Fruit fly (Drosophila melanogaster) whole organism, prepupa: ENCODE data around the gene Tat.

Experiments used
- Blimp-1 ChIP-seq: fragments of 200-800 bp; sonication (Bioruptor generic); optimal IDR thresholded peaks from 3 replicates; lab custom pipeline; 2017; ENCODE audit warnings: missing biosample characterization, missing genetic modification characterization, mild to moderate bottlenecking, moderate library complexity, missing genetic modification reagents
- CG10631 ChIP-seq: fragments of 200-800 bp; sonication (Bioruptor generic); optimal IDR thresholded peaks from 2 replicates; lab custom pipeline; 2016; ENCODE audit warnings: missing biosample characterization, missing genetic modification characterization
- CG10669 ChIP-seq: fragments of 200-800 bp; sonication (Bioruptor generic); optimal IDR thresholded peaks from 3 replicates; lab custom pipeline; 2018; ENCODE audit warnings: missing biosample characterization, mild to moderate bottlenecking, missing genetic modification characterization, moderate library complexity
- CG11902 ChIP-seq: fragments of 200-800 bp; sonication (Bioruptor generic); optimal IDR thresholded peaks from 3 replicates; lab custom pipeline; 2016; ENCODE audit warnings: missing biosample characterization, missing genetic modification characterization
- CG15336 ChIP-seq: fragments of 200-800 bp; sonication (Bioruptor generic); IDR thresholded peaks from 2 replicates; pipeline ENCODE4 v1.3.6; 2022; ENCODE audit warnings: missing biosample characterization, missing genetic modification characterization
- CG1621 ChIP-seq: fragments of 200-800 bp; sonication (Bioruptor generic); optimal IDR thresholded peaks from 3 replicates; lab custom pipeline; 2018; ENCODE audit warnings: missing biosample characterization, mild to moderate bottlenecking, missing genetic modification characterization
- CG3032 ChIP-seq: fragments of 200-800 bp; optimal IDR thresholded peaks from 2 replicates; lab custom pipeline; 2019; ENCODE audit warnings: missing biosample characterization, mild to moderate bottlenecking, missing genetic modification characterization, moderate library complexity
- CG31627 ChIP-seq: fragments of 200-800 bp; sonication (Bioruptor generic); optimal IDR thresholded peaks from 3 replicates; lab custom pipeline; 2016; ENCODE audit warnings: missing biosample characterization, missing genetic modification characterization
- CG32006 ChIP-seq: fragments of 200-800 bp; sonication (Bioruptor generic); optimal IDR thresholded peaks from 3 replicates; lab custom pipeline; 2017; ENCODE audit warnings: missing biosample characterization, mild to moderate bottlenecking, missing genetic modification characterization
- CG4318 ChIP-seq: fragments of 200-800 bp; sonication (Bioruptor generic); optimal IDR thresholded peaks from 3 replicates; lab custom pipeline; 2017; ENCODE audit warnings: missing biosample characterization, mild to moderate bottlenecking, missing genetic modification characterization
- CG6163 ChIP-seq: fragments of 200-800 bp; sonication (Bioruptor generic); IDR thresholded peaks from 3 replicates; pipeline ENCODE4 v1.3.6; 2022; ENCODE audit warnings: missing biosample characterization, missing genetic modification characterization
- CG6792 ChIP-seq: fragments of 200-800 bp; sonication (Bioruptor generic); optimal IDR thresholded peaks from 3 replicates; lab custom pipeline; 2016; ENCODE audit warnings: missing biosample characterization, missing genetic modification characterization
- CG6808 ChIP-seq: fragments of 200-800 bp; sonication (Bioruptor generic); optimal IDR thresholded peaks from 3 replicates; lab custom pipeline; 2017; ENCODE audit warnings: missing biosample characterization, missing genetic modification characterization, mild to moderate bottlenecking, moderate library complexity, missing genetic modification reagents
- CG6854 ChIP-seq: fragments of 200-800 bp; sonication (Bioruptor generic); optimal IDR thresholded peaks from 2 replicates; lab custom pipeline; 2017; ENCODE audit warnings: missing biosample characterization, mild to moderate bottlenecking, missing genetic modification characterization
- CG8119 ChIP-seq: fragments of 200-800 bp; sonication (Bioruptor generic); IDR thresholded peaks from 3 replicates; pipeline ENCODE4 v1.3.6; 2022; ENCODE audit warnings: missing biosample characterization, missing genetic modification characterization
- CG8319 ChIP-seq: fragments of 200-800 bp; sonication (Bioruptor generic); optimal IDR thresholded peaks from 3 replicates; lab custom pipeline; 2016; ENCODE audit warnings: missing biosample characterization, missing genetic modification characterization
- CG8632 ChIP-seq: fragments of 200-800 bp; sonication (Bioruptor generic); optimal IDR thresholded peaks from 3 replicates; lab custom pipeline; 2016; ENCODE audit warnings: missing biosample characterization, missing genetic modification characterization
- CG9139 ChIP-seq: fragments of 200-800 bp; sonication (Bioruptor generic); optimal IDR thresholded peaks from 3 replicates; lab custom pipeline; 2017; ENCODE audit warnings: missing biosample characterization, mild to moderate bottlenecking, missing genetic modification characterization
- Eip75B ChIP-seq: fragments of 200-800 bp; sonication (Bioruptor generic); optimal IDR thresholded peaks from 3 replicates; lab custom pipeline; 2016; ENCODE audit warnings: missing biosample characterization, missing genetic modification characterization
- Eip78C ChIP-seq: fragments of 200-800 bp; sonication (Bioruptor generic); peaks from one replicate; lab custom pipeline; 2016; ENCODE audit warnings: missing biosample characterization, missing genetic modification characterization
- Ets21C ChIP-seq: fragments of 200-800 bp; sonication (Bioruptor generic); optimal IDR thresholded peaks from 3 replicates; lab custom pipeline; 2016; ENCODE audit warnings: missing biosample characterization, missing genetic modification characterization
- Gug ChIP-seq: fragments of 200-800 bp; sonication (Bioruptor generic); IDR thresholded peaks from 2 replicates; pipeline ENCODE4 v1.3.6; 2022; ENCODE audit warnings: missing biosample characterization, missing genetic modification characterization
- Hr4 ChIP-seq: fragments of 200-800 bp; sonication (Bioruptor generic); optimal IDR thresholded peaks from 3 replicates; lab custom pipeline; 2016; ENCODE audit warnings: missing biosample characterization, missing genetic modification characterization
- Lpt ChIP-seq: fragments of 200-800 bp; sonication (Bioruptor generic); optimal IDR thresholded peaks from 3 replicates; lab custom pipeline; 2016; ENCODE audit warnings: missing biosample characterization, missing genetic modification characterization
- Met ChIP-seq: fragments of 200-800 bp; sonication (Bioruptor generic); optimal IDR thresholded peaks from 3 replicates; lab custom pipeline; 2016; ENCODE audit warnings: missing biosample characterization, missing genetic modification characterization
- OdsH ChIP-seq: fragments of 200-800 bp; sonication (Bioruptor generic); optimal IDR thresholded peaks from 3 replicates; lab custom pipeline; 2016; ENCODE audit warnings: missing biosample characterization, missing genetic modification characterization
- Smox ChIP-seq: fragments of 200-800 bp; sonication (Bioruptor generic); optimal IDR thresholded peaks from 3 replicates; lab custom pipeline; 2016; ENCODE audit warnings: missing biosample characterization, missing genetic modification characterization
- Sox102F ChIP-seq: fragments of 200-800 bp; sonication (Bioruptor generic); optimal IDR thresholded peaks from 2 replicates; lab custom pipeline; 2016; ENCODE audit warnings: missing biosample characterization, mild to moderate bottlenecking, missing genetic modification characterization
- Sox14 ChIP-seq: fragments of 200-800 bp; sonication (Bioruptor generic); optimal IDR thresholded peaks from 3 replicates; lab custom pipeline; 2016; ENCODE audit warnings: missing biosample characterization, missing genetic modification characterization
- achi ChIP-seq: fragments of 200-800 bp; sonication (Bioruptor generic); optimal IDR thresholded peaks from 3 replicates; lab custom pipeline; 2016; ENCODE audit warnings: missing biosample characterization, missing genetic modification characterization
- acj6 ChIP-seq: fragments of 200-800 bp; sonication (Bioruptor generic); optimal IDR thresholded peaks from 3 replicates; lab custom pipeline; 2016; ENCODE audit warnings: missing biosample characterization, missing genetic modification characterization
- cyc ChIP-seq: fragments of 200-800 bp; sonication (Bioruptor generic); optimal IDR thresholded peaks from 3 replicates; lab custom pipeline; 2016; ENCODE audit warnings: missing biosample characterization, missing genetic modification characterization
- dsx ChIP-seq: fragments of 200-800 bp; optimal IDR thresholded peaks from 3 replicates; lab custom pipeline; 2019; ENCODE audit warnings: missing biosample characterization, mild to moderate bottlenecking, missing genetic modification characterization, moderate library complexity; ENCODE audit not compliant: poor library complexity, severe bottlenecking
- eg ChIP-seq: fragments of 200-800 bp; sonication (Bioruptor generic); IDR thresholded peaks from 3 replicates; pipeline ENCODE4 v1.3.6; 2022; ENCODE audit warnings: missing biosample characterization, missing genetic modification characterization
- esn ChIP-seq: fragments of 200-800 bp; sonication (Bioruptor generic); optimal IDR thresholded peaks from 2 replicates; lab custom pipeline; 2016; ENCODE audit warnings: missing biosample characterization, mild to moderate bottlenecking, missing genetic modification characterization, moderate library complexity
- fd59A ChIP-seq: fragments of 200-800 bp; sonication (Bioruptor generic); optimal IDR thresholded peaks from 2 replicates; lab custom pipeline; 2017; ENCODE audit warnings: missing biosample characterization, mild to moderate bottlenecking, missing genetic modification characterization, missing genetic modification reagents
- fd85E ChIP-seq: fragments of 200-800 bp; sonication (Bioruptor generic); optimal IDR thresholded peaks from 3 replicates; lab custom pipeline; 2016; ENCODE audit warnings: missing biosample characterization, missing genetic modification characterization
- fkh ChIP-seq: fragments of 200-800 bp; sonication (Bioruptor generic); optimal IDR thresholded peaks from 3 replicates; lab custom pipeline; 2017; ENCODE audit warnings: missing biosample characterization, mild to moderate bottlenecking, missing genetic modification characterization, moderate library complexity
- lz ChIP-seq: fragments of 200-800 bp; sonication (Bioruptor generic); optimal IDR thresholded peaks from 3 replicates; lab custom pipeline; 2016; ENCODE audit warnings: missing biosample characterization, missing genetic modification characterization
- net ChIP-seq: fragments of 200-800 bp; sonication (Bioruptor generic); optimal IDR thresholded peaks from 3 replicates; lab custom pipeline; 2016; ENCODE audit warnings: missing biosample characterization, missing genetic modification characterization
- pdm3 ChIP-seq: fragments of 200-800 bp; sonication (Bioruptor generic); optimal IDR thresholded peaks from 3 replicates; lab custom pipeline; 2016; ENCODE audit warnings: missing biosample characterization, missing genetic modification characterization
- salr ChIP-seq, 2 experiments: fragments of 200-800 bp; sonication (Bioruptor generic); optimal IDR thresholded peaks; 3 replicates each; lab custom pipeline; 2016 to 2018; ENCODE audit warnings: missing biosample characterization in 2 of 2, missing genetic modification characterization in 2 of 2, mild to moderate bottlenecking in 1 of 2
- spab ChIP-seq: fragments of 200-800 bp; sonication (Bioruptor generic); optimal IDR thresholded peaks from 2 replicates; lab custom pipeline; 2017; ENCODE audit warnings: missing biosample characterization, mild to moderate bottlenecking, missing genetic modification characterization, missing genetic modification reagents
- ss ChIP-seq, 2 experiments: fragments of 200-800 bp; sonication (Bioruptor generic); optimal IDR thresholded peaks; 2 replicates in 1 of 2; 3 replicates in 1 of 2; lab custom pipeline; 2017 to 2018; ENCODE audit warnings: mild to moderate bottlenecking in 2 of 2, missing biosample characterization in 2 of 2, missing genetic modification characterization in 2 of 2, moderate library complexity in 1 of 2
- svp ChIP-seq: fragments of 200-800 bp; sonication (Bioruptor generic); peaks from one replicate; lab custom pipeline; 2016; ENCODE audit warnings: missing biosample characterization, missing genetic modification characterization
- topi ChIP-seq: fragments of 200-800 bp; sonication (Bioruptor generic); optimal IDR thresholded peaks from 3 replicates; lab custom pipeline; 2016; ENCODE audit warnings: missing biosample characterization, missing genetic modification characterization
- vri ChIP-seq: fragments of 200-800 bp; sonication (Bioruptor generic); optimal IDR thresholded peaks from 3 replicates; lab custom pipeline; 2016; ENCODE audit warnings: missing biosample characterization, mild to moderate bottlenecking, missing genetic modification characterization

Gene Tat

DNA sequence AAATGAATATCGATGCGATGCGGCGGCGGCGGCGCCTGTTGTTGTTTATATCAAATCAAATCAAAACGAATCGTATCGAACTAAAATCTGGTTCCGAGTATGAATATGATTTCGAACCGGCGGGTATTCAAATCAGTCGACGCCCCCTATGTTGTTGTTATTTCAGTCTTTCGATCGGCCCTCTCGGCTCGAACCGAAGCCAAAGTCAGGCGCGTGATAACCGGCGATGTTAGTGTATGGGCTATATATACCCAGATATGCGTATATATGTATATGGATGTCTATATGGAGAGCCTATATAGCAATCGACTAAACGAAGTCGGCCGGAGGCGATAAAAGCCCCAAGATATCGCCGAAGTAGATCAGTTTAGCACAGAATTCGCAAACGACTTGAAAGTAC, at the start of gene Tat, which contains the start of gene CG46317:
Gene Tat (plus strand): TSS at position 361 of the 400 bp plus-strand sequence.
Gene CG46317 (plus strand): TSS at position 361 of the 400 bp plus-strand sequence.
- TF ChIP-seq CG11902 (no peak), CG6163 (no peak), CG15336 (GFP tag; lab: Robert Waterston, UW) (no peak), OdsH (GFP tag; lab: Kevin White, UChicago) (no peak), CG9139 (no peak), fd85E (GFP tag; lab: Kevin White, UChicago) (no peak), fd59A (no peak), Met (GFP tag; lab: Kevin White, UChicago) (no peak), Blimp-1 (GFP tag; lab: Kevin White, UChicago) (no peak), CG8319 (no peak), CG6854 (no peak), CG10631 (GFP tag; lab: Kevin White, UChicago) (no peak), Gug (GFP tag; lab: Robert Waterston, UW) (no peak), net (GFP tag; lab: Kevin White, UChicago) (no peak), svp (no peak), Ets21C (no peak), CG10669 (GFP tag; lab: Kevin White, UChicago) (no peak), achi (GFP tag; lab: Kevin White, UChicago) (no peak), lz (GFP tag; lab: Kevin White, UChicago) (no peak), Lpt (no peak)

DNA sequence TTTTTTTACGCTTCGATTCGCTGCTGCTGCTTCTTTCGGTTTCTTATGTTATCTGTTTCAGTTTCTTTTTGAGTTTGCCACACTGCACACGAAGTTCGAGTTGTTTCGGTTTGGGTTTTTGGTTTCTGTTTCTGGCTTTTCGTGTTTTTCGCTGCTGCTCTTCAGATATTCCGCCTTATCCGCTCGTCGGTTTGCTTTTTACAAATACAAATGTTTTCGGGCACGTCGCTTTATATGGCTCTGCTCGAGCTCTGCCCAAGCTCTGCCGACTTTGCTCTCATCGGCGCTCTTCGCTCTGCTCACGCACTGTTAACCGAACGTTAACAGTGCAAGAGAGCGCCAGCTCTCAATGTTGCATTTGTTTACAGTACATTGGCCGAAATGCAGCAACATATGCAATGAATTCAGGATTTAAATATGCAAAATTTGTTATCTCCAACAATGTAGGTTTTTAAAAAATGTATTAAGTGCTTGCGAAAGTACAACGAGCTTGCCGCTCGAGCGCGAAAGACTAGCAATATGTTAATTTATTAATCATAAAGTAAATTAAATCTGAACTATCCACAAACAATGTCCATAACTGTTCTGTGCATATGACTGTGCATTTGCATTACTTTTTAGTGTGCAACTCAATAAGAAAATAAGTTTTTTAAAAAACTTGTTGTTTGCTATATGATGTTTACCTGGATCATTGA, 49.6 kb upstream of the Tat start:
- no peak for TF ChIP-seq Eip75B
- TF ChIP-seq Sox14 (GFP tag; lab: Kevin White, UChicago) = peak; percentile 28
- peak; percentile 49 for TF ChIP-seq Eip78C
- TF ChIP-seq CG31627 (GFP tag; lab: Kevin White, UChicago) = peak; percentile 17
- TF ChIP-seq achi (GFP tag; lab: Kevin White, UChicago) = peak; percentile 24
- no peak for TF ChIP-seq Blimp-1 (GFP tag; lab: Kevin White, UChicago)
- peak; percentile 11 for TF ChIP-seq vri (GFP tag; lab: Kevin White, UChicago)
- no peak for TF ChIP-seq net (GFP tag; lab: Kevin White, UChicago)
- peak; percentile 55 for TF ChIP-seq pdm3 (GFP tag; lab: Kevin White, UChicago)
- no peak for TF ChIP-seq fkh (GFP tag; lab: Kevin White, UChicago)
- peak; percentile 71 for TF ChIP-seq dsx (GFP tag; lab: Kevin White, UChicago)
- peak in 1 of 2 experiments; percentile 32 for TF ChIP-seq ss (GFP tag; optimal IDR thresholded peaks at IDR 0.05; lab: Kevin White, UChicago)
- TF ChIP-seq Hr4 (GFP tag; lab: Kevin White, UChicago) = peak; percentile 48
- peak; percentile 30 for TF ChIP-seq CG3032 (tag; lab: Kevin White, UChicago)
- TF ChIP-seq CG6854 = peak; percentile 18
- TF ChIP-seq CG15336 (GFP tag; lab: Robert Waterston, UW) = peak; percentile 14
- peak; percentile 29 for TF ChIP-seq spab
- TF ChIP-seq Met (GFP tag; lab: Kevin White, UChicago) = peak; percentile 30
- TF ChIP-seq CG6792 (GFP tag; lab: Kevin White, UChicago) = no peak
- no peak for TF ChIP-seq CG8119
- TF ChIP-seq acj6 = peak; percentile 41
- peak; percentile 76 for TF ChIP-seq CG32006 (GFP tag; lab: Kevin White, UChicago)
- peak; percentile 14 for TF ChIP-seq esn (GFP tag; lab: Kevin White, UChicago)
- peak; percentile 38 for TF ChIP-seq OdsH (GFP tag; lab: Kevin White, UChicago)
- peak; percentile 40; the same call in 1 of the 3 replicates for TF ChIP-seq eg (GFP tag; lab: Robert Waterston, UW)
- TF ChIP-seq CG4318 (GFP tag; lab: Kevin White, UChicago) = peak; percentile 40
- TF ChIP-seq CG10631 (GFP tag; lab: Kevin White, UChicago) = no peak
- TF ChIP-seq CG8632 (GFP tag; lab: Kevin White, UChicago) = no peak
- TF ChIP-seq CG1621 (tag; lab: Kevin White, UChicago) = no peak
- peak; percentile 6 for TF ChIP-seq topi (GFP tag; lab: Kevin White, UChicago)
- no peak for TF ChIP-seq cyc
- peak; percentile 62 for TF ChIP-seq svp
- no peak for TF ChIP-seq CG10669 (GFP tag; lab: Kevin White, UChicago)
- no peak; the same call in 2 of the 3 replicates for TF ChIP-seq CG6163
- peak; percentile 46 for TF ChIP-seq CG6808 (GFP tag; lab: Kevin White, UChicago)
- peak; percentile 37 for TF ChIP-seq fd59A
- TF ChIP-seq Sox102F = peak; percentile 10
- TF ChIP-seq salr (GFP tag; optimal IDR thresholded peaks at IDR 0.05; lab: Kevin White, UChicago) = peak in 1 of 2 experiments; percentile 49
- TF ChIP-seq Lpt = no peak
- peak; percentile 15 for TF ChIP-seq Smox
